Worm (Caenorhabditis elegans): ENCODE data around the gene R11G1.11.

Gene R11G1.11

ce11 chrX:3689802-3690201 is 35.1 kb downstream of the R11G1.11 start:
- TF ChIP-seq mab-5 (tag; optimal IDR thresholded peaks at IDR 0.05) (no peak), unc-62 (GFP tag; optimal IDR thresholded peaks at IDR 0.05) (no peak), nhr-2 (tag; optimal IDR thresholded peaks at IDR 0.05) (no peak), nhr-28 (tag; optimal IDR thresholded peaks at IDR 0.05) (no peak), nhr-12 (tag; optimal IDR thresholded peaks at IDR 0.05) (no peak), lin-13 (tag; optimal IDR thresholded peaks at IDR 0.05) (no peak), pha-4 (tag; optimal IDR thresholded peaks at IDR 0.05) (no peak), M03D4.4 (tag; optimal IDR thresholded peaks at IDR 0.05) (no peak), sem-2 (GFP tag; optimal IDR thresholded peaks at IDR 0.05) (no peak), tbx-8 (GFP tag; optimal IDR thresholded peaks at IDR 0.05) (no peak), ceh-43 (GFP tag; optimal IDR thresholded peaks at IDR 0.05) (no peak), bed-3 (GFP tag; optimal IDR thresholded peaks at IDR 0.05) (no peak), mls-2 (tag; optimal IDR thresholded peaks at IDR 0.05) (no peak), nhr-237 (tag; optimal IDR thresholded peaks at IDR 0.05) (no peak), hlh-1 (tag; optimal IDR thresholded peaks at IDR 0.05) (no peak), snpc-4 (tag; optimal IDR thresholded peaks at IDR 0.05) (no peak), unc-39 (tag; optimal IDR thresholded peaks at IDR 0.05) (no peak), mep-1 (tag; optimal IDR thresholded peaks at IDR 0.05) (no peak), unc-120 (tag; optimal IDR thresholded peaks at IDR 0.05; ENCODE audit: poor library complexity, severe bottlenecking) (no peak)

ce11 chrX:3693138-3693537 is 38.4 kb downstream of the R11G1.11 start, which contains the start of gene C02F12.8:
Gene C02F12.8, minus strand, starts transcription at chrX:3693238.
- TF ChIP-seq zip-8 (tag; optimal IDR thresholded peaks at IDR 0.05) (no peak), M03D4.4 (tag; optimal IDR thresholded peaks at IDR 0.05) (no peak), mab-5 (tag; optimal IDR thresholded peaks at IDR 0.05) (no peak), ceh-83 (GFP tag; optimal IDR thresholded peaks at IDR 0.05) (no peak), flh-1 (GFP tag; optimal IDR thresholded peaks at IDR 0.05) (no peak), pha-4 (tag; optimal IDR thresholded peaks at IDR 0.05) (no peak), sem-2 (GFP tag; optimal IDR thresholded peaks at IDR 0.05) (no peak), nhr-28 (tag; optimal IDR thresholded peaks at IDR 0.05) (no peak), snpc-4 (tag; optimal IDR thresholded peaks at IDR 0.05) (no peak), lin-32 (GFP tag; optimal IDR thresholded peaks at IDR 0.05) (no peak)

DNA sequence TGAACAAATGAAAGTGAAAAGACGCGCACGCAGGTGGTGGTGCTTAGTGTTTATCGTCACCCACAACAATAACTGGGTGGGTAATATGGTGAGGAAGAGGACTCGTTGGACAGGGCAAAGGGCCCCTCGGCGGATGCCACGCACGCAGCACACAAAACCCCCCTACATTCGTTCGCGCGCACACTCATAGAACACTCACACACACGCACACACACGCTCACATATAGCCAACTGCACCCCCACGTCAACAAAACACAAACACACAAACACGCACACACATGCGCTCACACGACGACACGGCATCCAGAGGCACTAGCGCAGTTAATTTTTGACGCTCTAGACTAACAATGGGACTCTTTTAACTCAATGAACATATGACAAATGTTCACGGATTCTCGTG is 39.4 kb downstream of the R11G1.11 start:
- TF ChIP-seq ztf-11 (tag; optimal IDR thresholded peaks at IDR 0.05) (no peak), ces-1 (GFP tag; optimal IDR thresholded peaks at IDR 0.05) (peak; percentile 14), zip-8 (tag; optimal IDR thresholded peaks at IDR 0.05) (no peak), bed-3 (GFP tag; optimal IDR thresholded peaks at IDR 0.05) (no peak), ham-2 (GFP tag; optimal IDR thresholded peaks at IDR 0.05) (peak; percentile 65), nhr-12 (tag; optimal IDR thresholded peaks at IDR 0.05) (no peak), nhr-2 (tag; optimal IDR thresholded peaks at IDR 0.05) (no peak), unc-39 (tag; optimal IDR thresholded peaks at IDR 0.05) (no peak), elt-3 (tag; optimal IDR thresholded peaks at IDR 0.05) (no peak), hlh-1 (tag; optimal IDR thresholded peaks at IDR 0.05) (no peak), M03D4.4 (tag; optimal IDR thresholded peaks at IDR 0.05) (peak; percentile 49), ceh-43 (GFP tag; optimal IDR thresholded peaks at IDR 0.05) (no peak), unc-62 (GFP tag; optimal IDR thresholded peaks at IDR 0.05) (peak; percentile 6), lin-32 (GFP tag; optimal IDR thresholded peaks at IDR 0.05) (no peak), mep-1 (tag; optimal IDR thresholded peaks at IDR 0.05) (no peak), nhr-28 (tag; optimal IDR thresholded peaks at IDR 0.05) (no peak), mls-2 (tag; optimal IDR thresholded peaks at IDR 0.05) (peak; percentile 74), ceh-39 (tag; optimal IDR thresholded peaks at IDR 0.05) (no peak), sptf-1 (tag; optimal IDR thresholded peaks at IDR 0.05) (peak; percentile 73), unc-120 (tag; optimal IDR thresholded peaks at IDR 0.05; ENCODE audit: poor library complexity, severe bottlenecking) (peak; percentile 33), nhr-237 (tag; optimal IDR thresholded peaks at IDR 0.05) (no peak), ceh-83 (GFP tag; optimal IDR thresholded peaks at IDR 0.05) (no peak), drap-1 (GFP tag; optimal IDR thresholded peaks at IDR 0.05) (peak; percentile 58), nhr-76 (tag; optimal IDR thresholded peaks at IDR 0.05) (no peak), mab-5 (tag; optimal IDR thresholded peaks at IDR 0.05) (no peak), flh-1 (GFP tag; optimal IDR thresholded peaks at IDR 0.05) (peak; percentile 2), lin-13 (tag; optimal IDR thresholded peaks at IDR 0.05) (peak; percentile 69), pha-4 (tag; optimal IDR thresholded peaks at IDR 0.05) (no peak), sem-2 (GFP tag; optimal IDR thresholded peaks at IDR 0.05) (peak; percentile 34), lsy-2 (tag; optimal IDR thresholded peaks at IDR 0.05) (no peak), elt-1 (tag; optimal IDR thresholded peaks at IDR 0.05; ENCODE audit: borderline replicate concordance, insufficient read depth) (no peak), tbx-8 (GFP tag; optimal IDR thresholded peaks at IDR 0.05) (no peak), cnd-1 (tag; optimal IDR thresholded peaks at IDR 0.05) (peak; percentile 62), snpc-4 (tag; optimal IDR thresholded peaks at IDR 0.05) (no peak), blmp-1 (tag; optimal IDR thresholded peaks at IDR 0.05) (no peak)

Measured in whole organism, mixed stage, embryonic.